Worm (Caenorhabditis elegans) whole organism, L4 larva: ENCODE results near the gene C10B5.1.
A peak's percentile ranks its signal among the peaks of the same experiment; 100 is the strongest.

ENCODE experiments used
- aha-1 ChIP-seq: fragments of 150-350 bp; peaks from one replicate; lab custom pipeline; 2014; ENCODE audit warnings: missing biosample characterization, missing genetic modification characterization
- zag-1 ChIP-seq: fragments of 150-350 bp; optimal IDR thresholded peaks from 2 replicates; lab custom pipeline; 2014; ENCODE audit warnings: missing biosample characterization, missing genetic modification characterization

C10B5.1 gene

DNA sequence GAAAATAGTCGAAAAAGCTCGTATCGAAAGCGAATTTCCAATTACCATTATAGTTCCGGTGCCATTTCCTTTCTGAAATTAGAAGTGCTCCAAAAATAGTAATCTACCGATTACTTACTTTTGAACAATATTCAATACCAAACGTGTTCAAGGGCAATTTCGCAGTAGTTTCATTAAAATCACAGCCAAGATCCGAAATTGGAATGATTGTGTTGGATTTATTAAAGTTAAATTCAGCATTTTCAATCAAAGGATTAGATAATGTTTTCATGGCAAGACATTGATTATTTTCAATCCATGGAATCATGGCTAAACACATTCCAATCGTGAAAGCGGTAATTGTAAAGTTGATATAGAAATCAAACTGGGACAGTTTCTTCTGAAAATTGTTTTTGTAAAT lies 51.7 kb downstream of the C10B5.1 start:
- peak; percentile 91 for TF ChIP-seq aha-1 (tag; lab: Kevin White, UChicago)
- no peak for TF ChIP-seq zag-1 (tag; lab: Kevin White, UChicago)
